Worm (Caenorhabditis elegans): ENCODE measurements around the gene ugt-67.

- TF ChIP-seq nhr-237 (tag; optimal IDR thresholded peaks at IDR 0.05) (no peak), fos-1 (tag; optimal IDR thresholded peaks at IDR 0.05) (no peak), mes-2 (tag; optimal IDR thresholded peaks at IDR 0.05; ENCODE audit: poor library complexity, severe bottlenecking) (no peak), ceh-20 (GFP tag; IDR thresholded peaks at IDR 0.05) (no peak), hlh-11 (tag; optimal IDR thresholded peaks at IDR 0.05) (no peak), unc-62 (GFP tag; optimal IDR thresholded peaks at IDR 0.05 in 1 of 2) (no peak), unc-62 (tag; optimal IDR thresholded peaks at IDR 0.05) (no peak), egl-43 (GFP tag; IDR thresholded peaks at IDR 0.05) (no peak), snpc-4 (tag; optimal IDR thresholded peaks at IDR 0.05) (no peak), zag-1 (tag; optimal IDR thresholded peaks at IDR 0.05) (no peak), pha-4 (GFP tag; IDR thresholded peaks at IDR 0.05) (no peak), pha-4 (tag; optimal IDR thresholded peaks at IDR 0.05) (no peak), ama-1 (optimal IDR thresholded peaks at IDR 0.05) (no peak), ztf-7 (tag; optimal IDR thresholded peaks at IDR 0.05) (no peak), set-16 (GFP tag; IDR thresholded peaks at IDR 0.05) (no peak), F10B5.3 (tag; optimal IDR thresholded peaks at IDR 0.05) (no peak)
Observed at ce11 chrV:4868698-4869097, 32.5 kb upstream of the ugt-67 start.
